Worm (Caenorhabditis elegans): ENCODE data around the gene Y58A7A.1.

Y58A7A.1 gene

DNA sequence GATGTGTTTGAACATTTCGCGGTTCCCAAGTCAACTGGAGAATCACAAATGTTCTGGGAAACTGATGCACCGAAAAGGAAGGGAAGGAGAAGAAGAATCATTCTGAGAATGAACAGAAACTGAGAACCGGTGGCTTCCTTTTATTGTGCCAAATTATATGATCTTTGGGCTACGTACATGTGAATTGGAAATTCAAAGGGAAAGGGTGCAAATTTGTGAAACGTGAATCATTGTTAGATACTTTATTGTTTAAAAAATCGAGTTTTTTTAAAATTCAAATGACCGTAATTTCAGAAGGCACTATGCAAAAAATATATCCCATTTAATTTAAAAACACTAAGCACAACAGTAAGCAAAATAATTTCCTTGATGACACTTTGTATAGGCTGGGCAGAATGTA lies 34.3 kb downstream of the Y58A7A.1 start, which contains the start of gene K11D12.6:
Gene K11D12.6, minus strand, starts transcription at position 101 of the 400 bp plus-strand sequence.
- TF ChIP-seq ama-1 (optimal IDR thresholded peaks at IDR 0.05): no peak

DNA sequence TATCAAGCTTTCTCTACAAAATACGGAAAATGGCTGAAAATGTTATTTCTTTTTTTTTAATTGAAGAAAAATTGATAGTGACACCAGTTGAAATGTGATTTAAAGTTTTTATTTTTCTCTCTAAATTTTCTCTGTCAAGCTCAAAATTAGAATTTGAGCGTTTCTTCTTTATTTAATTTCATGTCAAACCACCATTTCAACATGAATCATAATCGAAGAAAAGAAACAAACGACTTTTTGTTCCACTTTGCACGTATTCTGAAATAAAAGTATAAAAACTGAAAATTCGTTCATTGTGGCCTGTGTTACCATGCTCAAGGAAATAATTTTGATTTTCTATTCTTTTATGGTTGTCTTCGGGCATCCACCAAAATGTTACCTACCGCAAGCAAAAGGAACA lies 36.2 kb downstream of the Y58A7A.1 start, which contains the start of gene K11D12.13:
Gene K11D12.13, plus strand, starts transcription at position 301 of the 400 bp plus-strand sequence.
- TF ChIP-seq egl-27 (tag; optimal IDR thresholded peaks at IDR 0.05): no peak
- TF ChIP-seq lin-11 (tag; optimal IDR thresholded peaks at IDR 0.05): no peak
- no peak for TF ChIP-seq blmp-1 (tag; optimal IDR thresholded peaks at IDR 0.05; ENCODE audit: insufficient read depth)
- no peak for TF ChIP-seq snpc-4 (tag; optimal IDR thresholded peaks at IDR 0.05)
- TF ChIP-seq skn-1 (tag; optimal IDR thresholded peaks at IDR 0.05): no peak
- TF ChIP-seq sma-9 (GFP tag; optimal IDR thresholded peaks at IDR 0.05): no peak
- TF ChIP-seq sma-9 (tag; optimal IDR thresholded peaks at IDR 0.05): no peak
- no peak for TF ChIP-seq aly-2 (tag; optimal IDR thresholded peaks at IDR 0.05)
- TF ChIP-seq gmeb-1 (tag; optimal IDR thresholded peaks at IDR 0.05): no peak

DNA sequence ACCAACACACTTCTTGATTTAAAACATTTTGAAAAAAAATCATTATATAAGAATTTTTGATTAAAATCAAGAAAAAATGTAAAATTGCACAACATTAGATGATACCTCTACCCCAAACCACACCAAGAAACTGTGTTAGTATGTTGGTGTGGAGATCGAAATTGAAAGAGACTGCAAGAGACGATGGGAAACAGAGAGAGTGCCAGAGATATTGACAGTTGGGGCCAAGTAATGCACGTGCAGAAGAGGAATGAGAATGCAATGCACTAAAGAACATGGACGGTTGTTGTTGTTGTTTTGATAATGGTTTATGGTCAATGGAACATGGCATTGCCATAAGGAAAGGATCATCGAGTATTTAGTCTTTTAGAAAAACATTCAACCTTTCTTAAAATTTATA lies 37.2 kb downstream of the Y58A7A.1 start:
- TF ChIP-seq ama-1 (optimal IDR thresholded peaks at IDR 0.05) (no peak), nhr-21 (tag; optimal IDR thresholded peaks at IDR 0.05) (no peak), nhr-11 (tag; optimal IDR thresholded peaks at IDR 0.05) (no peak), skn-1 (tag; optimal IDR thresholded peaks at IDR 0.05) (no peak), unc-62 (GFP tag; optimal IDR thresholded peaks at IDR 0.05) (no peak), nhr-129 (tag; optimal IDR thresholded peaks at IDR 0.05) (peak; percentile 72), R02D3.7 (tag; optimal IDR thresholded peaks at IDR 0.05) (no peak), nhr-77 (tag; optimal IDR thresholded peaks at IDR 0.05) (no peak), F13H6.1 (tag; optimal IDR thresholded peaks at IDR 0.05) (peak; percentile 15), nhr-237 (tag; optimal IDR thresholded peaks at IDR 0.05) (no peak), sma-9 (GFP tag; optimal IDR thresholded peaks at IDR 0.05) (peak; percentile 66), sma-9 (tag; optimal IDR thresholded peaks at IDR 0.05) (no peak), egl-27 (tag; optimal IDR thresholded peaks at IDR 0.05) (no peak), lin-11 (tag; optimal IDR thresholded peaks at IDR 0.05) (no peak), lin-39 (tag; optimal IDR thresholded peaks at IDR 0.05) (no peak), nhr-25 (tag; optimal IDR thresholded peaks at IDR 0.05) (no peak), ztf-1 (GFP tag; conservative IDR thresholded peaks at IDR 0.05) (no peak), lin-13 (GFP tag; optimal IDR thresholded peaks at IDR 0.05) (no peak), ztf-11 (tag; optimal IDR thresholded peaks at IDR 0.05) (no peak), mdl-1 (tag; optimal IDR thresholded peaks at IDR 0.05) (peak; percentile 53 to 62), crh-2 (tag; optimal IDR thresholded peaks at IDR 0.05) (peak; percentile 13), fos-1 (tag; optimal IDR thresholded peaks at IDR 0.05) (peak; percentile 24), blmp-1 (tag; optimal IDR thresholded peaks at IDR 0.05; ENCODE audit: insufficient read depth) (no peak)

DNA sequence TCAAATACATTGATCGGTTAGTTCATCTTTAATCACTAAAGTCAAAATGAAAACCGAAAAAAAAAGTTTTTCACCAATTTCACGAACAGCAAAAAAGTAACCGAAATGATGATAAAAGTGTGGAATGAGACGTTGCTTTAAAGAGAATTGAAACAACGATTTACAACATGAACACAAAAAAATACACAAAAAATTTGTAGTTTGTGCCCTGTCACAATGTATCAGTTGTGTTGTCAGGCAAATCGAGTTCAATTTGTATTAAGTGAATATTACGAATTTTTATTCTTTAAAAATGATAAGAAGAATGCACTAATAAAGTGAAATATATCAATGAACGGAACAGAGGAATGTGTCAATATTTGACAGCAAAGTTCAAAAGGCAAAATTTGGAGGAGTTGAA lies 37.6 kb downstream of the Y58A7A.1 start:
- TF ChIP-seq C34F6.9 (tag; optimal IDR thresholded peaks at IDR 0.05): no peak

DNA sequence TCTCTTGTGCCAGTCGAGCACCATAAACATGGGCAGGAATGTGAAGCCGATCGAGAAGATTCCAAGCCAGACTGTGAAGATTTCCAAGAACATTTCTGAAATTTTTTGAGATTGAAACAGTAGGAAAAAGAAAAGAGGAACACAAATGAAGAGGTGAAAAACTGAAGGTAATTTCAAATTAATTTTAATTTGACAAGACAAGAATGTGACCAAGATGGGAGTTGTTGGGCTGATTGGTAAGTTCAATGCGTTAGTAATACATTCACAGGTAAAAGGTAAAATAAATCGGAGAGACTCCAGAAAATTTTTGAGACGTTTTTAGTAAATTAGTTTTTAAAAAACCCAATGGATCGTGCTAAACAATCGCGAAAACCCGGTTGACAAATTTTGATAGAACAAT lies 38.6 kb downstream of the Y58A7A.1 start, which contains the start of gene swt-7:
Gene swt-7, minus strand, starts transcription at position 101 of the 400 bp plus-strand sequence.
- TF ChIP-seq lin-13 (GFP tag; optimal IDR thresholded peaks at IDR 0.05) (no peak), lin-39 (tag; optimal IDR thresholded peaks at IDR 0.05) (no peak), unc-62 (GFP tag; optimal IDR thresholded peaks at IDR 0.05) (no peak), sem-4 (tag; optimal IDR thresholded peaks at IDR 0.05) (no peak), R02D3.7 (tag; optimal IDR thresholded peaks at IDR 0.05) (no peak), nhr-77 (tag; optimal IDR thresholded peaks at IDR 0.05) (no peak), sma-3 (GFP tag; optimal IDR thresholded peaks at IDR 0.05) (no peak), alr-1 (tag; optimal IDR thresholded peaks at IDR 0.05) (no peak), nhr-237 (tag; optimal IDR thresholded peaks at IDR 0.05) (no peak), nhr-6 (tag; optimal IDR thresholded peaks at IDR 0.05) (no peak), nhr-25 (tag; optimal IDR thresholded peaks at IDR 0.05) (no peak), nhr-129 (tag; optimal IDR thresholded peaks at IDR 0.05) (no peak), elt-3 (tag; optimal IDR thresholded peaks at IDR 0.05) (no peak)

DNA sequence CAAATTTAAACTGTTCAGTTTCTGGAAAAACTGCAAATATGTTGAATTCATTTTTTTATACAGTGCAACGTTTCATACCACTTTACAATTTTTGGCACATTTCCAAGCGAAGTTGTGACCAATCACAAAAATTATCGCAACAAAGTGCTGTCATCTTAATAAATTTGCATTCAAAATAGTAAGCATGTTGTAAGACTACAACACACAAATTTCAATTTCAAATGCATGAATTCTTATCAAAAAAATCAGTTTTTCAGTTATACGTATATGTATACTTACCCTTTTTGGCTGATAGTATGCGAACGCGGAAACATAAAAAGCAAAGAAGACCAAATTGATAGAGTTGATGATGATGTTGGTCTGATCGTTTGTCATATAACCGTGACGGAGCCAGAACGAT lies 39.1 kb downstream of the Y58A7A.1 start:
- no peak for TF ChIP-seq aly-2 (tag; optimal IDR thresholded peaks at IDR 0.05)
- TF ChIP-seq sma-9 (GFP tag; optimal IDR thresholded peaks at IDR 0.05): peak; percentile 29
- no peak for TF ChIP-seq sma-9 (tag; optimal IDR thresholded peaks at IDR 0.05)
- peak; percentile 44 for TF ChIP-seq crh-2 (tag; optimal IDR thresholded peaks at IDR 0.05)
- no peak for TF ChIP-seq nhr-77 (tag; optimal IDR thresholded peaks at IDR 0.05)
- no peak for TF ChIP-seq lin-13 (GFP tag; optimal IDR thresholded peaks at IDR 0.05)
- no peak for TF ChIP-seq nhr-23 (tag; optimal IDR thresholded peaks at IDR 0.05)
- TF ChIP-seq ZK546.5 (tag; optimal IDR thresholded peaks at IDR 0.05): no peak
- TF ChIP-seq nhr-12 (tag; optimal IDR thresholded peaks at IDR 0.05): no peak
- TF ChIP-seq R02D3.7 (tag; optimal IDR thresholded peaks at IDR 0.05): no peak
- TF ChIP-seq skn-1 (tag; optimal IDR thresholded peaks at IDR 0.05): no peak
- TF ChIP-seq dmd-4 (tag; optimal IDR thresholded peaks at IDR 0.05): no peak
- no peak for TF ChIP-seq elt-3 (tag; optimal IDR thresholded peaks at IDR 0.05)
- no peak for TF ChIP-seq egl-27 (tag; optimal IDR thresholded peaks at IDR 0.05)
- TF ChIP-seq nhr-6 (tag; optimal IDR thresholded peaks at IDR 0.05): no peak
- peak; percentile 97 for TF ChIP-seq fos-1 (tag; optimal IDR thresholded peaks at IDR 0.05)
- TF ChIP-seq lsy-2 (tag; optimal IDR thresholded peaks at IDR 0.05): no peak
- TF ChIP-seq ztf-4 (tag; optimal IDR thresholded peaks at IDR 0.05): no peak
- TF ChIP-seq mbf-1 (tag; optimal IDR thresholded peaks at IDR 0.05): no peak
- TF ChIP-seq Y55F3AM.14 (GFP tag; optimal IDR thresholded peaks at IDR 0.05): no peak
- TF ChIP-seq F13H6.1 (tag; optimal IDR thresholded peaks at IDR 0.05): peak; percentile 13
- TF ChIP-seq mab-5 (tag; optimal IDR thresholded peaks at IDR 0.05): no peak
- TF ChIP-seq nhr-25 (tag; optimal IDR thresholded peaks at IDR 0.05): no peak

Measured in whole organism, L2 larva.